Worm (Caenorhabditis elegans): Measurements from ENCODE around the gene srg-59.

DNA sequence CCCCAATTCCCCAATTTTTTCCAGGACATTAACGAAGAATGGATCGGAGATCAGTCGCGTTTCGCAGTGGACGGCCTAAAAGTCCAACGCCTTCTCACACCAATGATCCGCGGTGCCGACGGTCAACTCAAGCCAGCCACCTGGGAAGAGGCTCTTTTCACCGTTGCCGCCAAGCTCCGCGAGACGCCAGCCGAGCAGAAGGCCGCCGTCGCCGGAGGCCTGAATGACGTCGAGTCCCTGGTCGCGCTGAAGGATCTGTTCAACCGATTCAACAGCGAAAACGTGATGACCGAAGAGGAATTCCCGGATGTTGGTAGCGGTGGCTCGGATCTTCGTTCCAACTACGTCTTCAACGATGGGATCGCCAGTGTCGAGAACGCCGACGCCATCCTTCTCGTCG is 22.2 kb downstream of the srg-59 start:
- TF ChIP-seq ref-1 (GFP tag; conservative IDR thresholded peaks at IDR 0.05) (no peak), klf-2 (GFP tag; conservative IDR thresholded peaks at IDR 0.05) (no peak), ztf-23 (GFP tag; IDR thresholded peaks at IDR 0.05) (no peak), T22C8.4 (GFP tag; IDR thresholded peaks at IDR 0.05) (no peak), flt-1 (GFP tag; IDR thresholded peaks at IDR 0.05) (no peak), ztf-29 (GFP tag; IDR thresholded peaks at IDR 0.05) (no peak)
